Fruit fly (Drosophila melanogaster) whole organism, embryonic: ENCODE data around the gene CG3337.

Experiments used
- Adf1 ChIP-seq: fragments of 200-800 bp; sonication (Bioruptor generic); IDR thresholded peaks from 2 replicates; pipeline ENCODE4 v1.3.6; 2022; ENCODE audit warnings: missing biosample characterization, missing genetic modification characterization
- Atf3 ChIP-seq: fragments of 200-800 bp; sonication (Bioruptor generic); optimal IDR thresholded peaks from 3 replicates; lab custom pipeline; 2016; ENCODE audit warnings: missing biosample characterization, missing genetic modification characterization
- BtbVII ChIP-seq: fragments of 200-800 bp; sonication (Bioruptor generic); optimal IDR thresholded peaks from 3 replicates; lab custom pipeline; 2017; ENCODE audit warnings: missing biosample characterization, mild to moderate bottlenecking, missing genetic modification characterization
- CG10654 ChIP-seq: fragments of 200-800 bp; sonication (Bioruptor generic); optimal IDR thresholded peaks from 2 replicates; lab custom pipeline; 2016; ENCODE audit warnings: missing biosample characterization, missing genetic modification characterization
- CG10959 ChIP-seq: fragments of 200-800 bp; sonication (Bioruptor generic); IDR thresholded peaks from 2 replicates; pipeline ENCODE4 v1.3.6; 2022; ENCODE audit warnings: missing biosample characterization, missing genetic modification characterization
- CG13894 ChIP-seq: fragments of 200-800 bp; sonication (Bioruptor generic); optimal IDR thresholded peaks from 3 replicates; lab custom pipeline; 2018; ENCODE audit warnings: missing biosample characterization, mild to moderate bottlenecking, missing genetic modification characterization, moderate library complexity
- CG14441 ChIP-seq: fragments of 200-800 bp; sonication (Bioruptor generic); IDR thresholded peaks from 2 replicates; pipeline ENCODE4 v1.3.6; 2022; ENCODE audit warnings: missing biosample characterization, missing genetic modification characterization
- CG14965 ChIP-seq: fragments of 200-800 bp; sonication (Bioruptor generic); optimal IDR thresholded peaks from 2 replicates; lab custom pipeline; 2016; ENCODE audit warnings: missing biosample characterization, missing genetic modification characterization, borderline replicate concordance
- CG16779 ChIP-seq: fragments of 200-800 bp; sonication (Bioruptor generic); IDR thresholded peaks from 2 replicates; pipeline ENCODE4 v1.3.6; 2022; ENCODE audit warnings: missing biosample characterization, missing genetic modification characterization
- CG18011 ChIP-seq: fragments of 200-800 bp; sonication (Bioruptor generic); optimal IDR thresholded peaks from 2 replicates; lab custom pipeline; 2017; ENCODE audit warnings: missing biosample characterization, missing genetic modification characterization, mild to moderate bottlenecking, moderate library complexity, missing genotype
- CG2712 ChIP-seq: fragments of 200-800 bp; optimal IDR thresholded peaks from 3 replicates; lab custom pipeline; 2019; ENCODE audit warnings: missing biosample characterization, mild to moderate bottlenecking, missing genetic modification characterization, moderate library complexity
- CG31441 ChIP-seq: fragments of 200-800 bp; sonication (Bioruptor generic); IDR thresholded peaks from 2 replicates; pipeline ENCODE4 v1.3.6; 2022; ENCODE audit warnings: missing biosample characterization, missing genetic modification characterization
- CG34224 ChIP-seq: fragments of 200-800 bp; sonication (Bioruptor generic); IDR thresholded peaks from 3 replicates; pipeline ENCODE4 v1.3.6; 2022; ENCODE audit warnings: missing biosample characterization, missing genetic modification characterization; ENCODE audit not compliant: partially characterized antibody
- CG4820 ChIP-seq: fragments of 200-800 bp; sonication (Bioruptor generic); optimal IDR thresholded peaks from 3 replicates; lab custom pipeline; 2016; ENCODE audit warnings: missing biosample characterization, missing genetic modification characterization
- CG5953 ChIP-seq: fragments of 200-800 bp; sonication (Bioruptor generic); IDR thresholded peaks from 2 replicates; pipeline ENCODE4 v1.3.6; 2022; ENCODE audit warnings: missing biosample characterization, missing genetic modification characterization
- CG7928 ChIP-seq: fragments of 200-800 bp; sonication (Bioruptor generic); optimal IDR thresholded peaks from 2 replicates; lab custom pipeline; 2017; ENCODE audit warnings: missing biosample characterization, mild to moderate bottlenecking, missing genetic modification characterization
- CG8281 ChIP-seq: fragments of 200-800 bp; sonication (Bioruptor generic); optimal IDR thresholded peaks from 2 replicates; lab custom pipeline; 2018; ENCODE audit warnings: missing biosample characterization, mild to moderate bottlenecking, missing genetic modification characterization, moderate library complexity
- CG9817 ChIP-seq: fragments of 200-800 bp; sonication (Bioruptor generic); optimal IDR thresholded peaks from 2 replicates; lab custom pipeline; 2018; ENCODE audit warnings: missing biosample characterization, mild to moderate bottlenecking, missing genetic modification characterization, moderate library complexity
- CrebB ChIP-seq: fragments of 200-800 bp; sonication (Bioruptor generic); optimal IDR thresholded peaks from 3 replicates; lab custom pipeline; 2018; ENCODE audit warnings: missing biosample characterization, mild to moderate bottlenecking, missing genetic modification characterization
- Doc3 ChIP-seq: fragments of 200-800 bp; sonication (Bioruptor generic); IDR thresholded peaks from 3 replicates; pipeline ENCODE4 v1.3.6; 2022; ENCODE audit warnings: missing biosample characterization, missing genetic modification characterization; ENCODE audit not compliant: partially characterized antibody
- ERR ChIP-seq: fragments of 200-800 bp; sonication (Bioruptor generic); optimal IDR thresholded peaks from 2 replicates; lab custom pipeline; 2016; ENCODE audit warnings: missing biosample characterization, missing genetic modification characterization
- Fer3 ChIP-seq: fragments of 200-800 bp; sonication (Bioruptor generic); optimal IDR thresholded peaks from 2 replicates; lab custom pipeline; 2018; ENCODE audit warnings: missing biosample characterization, mild to moderate bottlenecking, missing genetic modification characterization, moderate library complexity
- GATAe ChIP-seq: fragments of 200-800 bp; sonication (Bioruptor generic); conservative IDR thresholded peaks from 2 replicates; pipeline ENCODE4 v1.3.6; 2022; ENCODE audit warnings: missing biosample characterization, missing genetic modification characterization
- H15 ChIP-seq: fragments of 200-800 bp; sonication (Bioruptor generic); IDR thresholded peaks from 3 replicates; pipeline ENCODE4 v1.3.6; 2022; ENCODE audit warnings: missing biosample characterization, missing genetic modification characterization
- Hey ChIP-seq: fragments of 200-800 bp; sonication (Bioruptor generic); optimal IDR thresholded peaks from 3 replicates; lab custom pipeline; 2018; ENCODE audit warnings: missing biosample characterization, mild to moderate bottlenecking, missing genetic modification characterization
- Meics ChIP-seq: fragments of 200-800 bp; sonication (Bioruptor generic); optimal IDR thresholded peaks from 2 replicates; lab custom pipeline; 2017; ENCODE audit warnings: missing biosample characterization, mild to moderate bottlenecking, missing genetic modification characterization
- Optix ChIP-seq: fragments of 200-800 bp; sonication (Bioruptor generic); IDR thresholded peaks from 3 replicates; pipeline ENCODE4 v1.3.6; 2022; ENCODE audit warnings: missing biosample characterization, missing genetic modification characterization
- Six4 ChIP-seq: fragments of 200-800 bp; sonication (Bioruptor generic); optimal IDR thresholded peaks from 2 replicates; lab custom pipeline; 2016; ENCODE audit warnings: missing biosample characterization, missing genetic modification characterization
- ara ChIP-seq: fragments of 200-800 bp; sonication (Bioruptor generic); IDR thresholded peaks from 2 replicates; pipeline ENCODE4 v1.3.6; 2022; ENCODE audit warnings: missing biosample characterization, missing genetic modification characterization
- ato ChIP-seq: fragments of 200-800 bp; sonication (Bioruptor generic); IDR thresholded peaks from 2 replicates; pipeline ENCODE4 v1.3.6; 2022; ENCODE audit warnings: missing biosample characterization, missing genetic modification characterization; ENCODE audit not compliant: partially characterized antibody
- bab2 ChIP-seq: fragments of 200-800 bp; sonication (Bioruptor generic); optimal IDR thresholded peaks from 2 replicates; lab custom pipeline; 2016; ENCODE audit warnings: missing biosample characterization, missing genetic modification characterization
- caup ChIP-seq: fragments of 200-800 bp; sonication (Bioruptor generic); optimal IDR thresholded peaks from 3 replicates; lab custom pipeline; 2017; ENCODE audit warnings: missing biosample characterization, mild to moderate bottlenecking, missing genetic modification characterization, moderate library complexity; ENCODE audit not compliant: severe bottlenecking
- chif ChIP-seq, 2 experiments: fragments of 200-800 bp; sonication (Bioruptor generic); optimal IDR thresholded peaks; 3 replicates each; lab custom pipeline; 2016; ENCODE audit warnings: missing biosample characterization in 2 of 2, missing genetic modification characterization in 2 of 2
- dimm ChIP-seq: fragments of 200-800 bp; sonication (Bioruptor generic); IDR thresholded peaks from 2 replicates; pipeline ENCODE4 v1.3.6; 2022; ENCODE audit warnings: missing biosample characterization, missing genetic modification characterization
- disco-r ChIP-seq: fragments of 200-800 bp; sonication (Bioruptor generic); optimal IDR thresholded peaks from 2 replicates; lab custom pipeline; 2016; ENCODE audit warnings: missing biosample characterization, missing genetic modification characterization
- ewg ChIP-seq: fragments of 200-800 bp; sonication (Bioruptor generic); optimal IDR thresholded peaks from 3 replicates; lab custom pipeline; 2017; ENCODE audit warnings: mild to moderate bottlenecking, missing biosample characterization, missing genetic modification reagents, missing genetic modification characterization
- eyg ChIP-seq: fragments of 200-800 bp; sonication (Bioruptor generic); optimal IDR thresholded peaks from 3 replicates; lab custom pipeline; 2016; ENCODE audit warnings: missing biosample characterization, missing genetic modification characterization
- fd3F ChIP-seq: fragments of 200-800 bp; sonication (Bioruptor generic); optimal IDR thresholded peaks from 2 replicates; lab custom pipeline; 2018; ENCODE audit warnings: missing biosample characterization, mild to moderate bottlenecking, missing genetic modification characterization, moderate library complexity
- fru ChIP-seq: fragments of >200 bp; optimal IDR thresholded peaks from 2 replicates; lab custom pipeline; 2017
- her ChIP-seq: fragments of 200-800 bp; sonication (Bioruptor generic); optimal IDR thresholded peaks from 2 replicates; lab custom pipeline; 2016; ENCODE audit warnings: missing biosample characterization, missing genetic modification characterization
- maf-S ChIP-seq: fragments of 200-800 bp; sonication (Bioruptor generic); optimal IDR thresholded peaks from 2 replicates; lab custom pipeline; 2016; ENCODE audit warnings: missing biosample characterization, missing genetic modification characterization
- mam ChIP-seq: fragments of 200-800 bp; sonication (Bioruptor generic); optimal IDR thresholded peaks from 3 replicates; lab custom pipeline; 2016; ENCODE audit warnings: missing biosample characterization, missing genetic modification characterization
- otp ChIP-seq: fragments of 200-800 bp; sonication (Bioruptor generic); IDR thresholded peaks from 3 replicates; pipeline ENCODE4, ENCODE4 v1.3.6; 2022; ENCODE audit warnings: missing biosample characterization, missing genetic modification characterization
- p53 ChIP-seq: fragments of 200-800 bp; sonication (Bioruptor generic); optimal IDR thresholded peaks from 2 replicates; lab custom pipeline; 2016; ENCODE audit warnings: missing biosample characterization, missing genetic modification characterization
- phol ChIP-seq: fragments of 200-800 bp; sonication (Bioruptor generic); optimal IDR thresholded peaks from 3 replicates; lab custom pipeline; 2018; ENCODE audit warnings: missing biosample characterization, mild to moderate bottlenecking, missing genetic modification characterization, moderate library complexity
- tap ChIP-seq: fragments of 200-800 bp; optimal IDR thresholded peaks from 3 replicates; lab custom pipeline; 2019; ENCODE audit warnings: missing biosample characterization, mild to moderate bottlenecking, missing genetic modification characterization, moderate library complexity
- toy ChIP-seq: fragments of 200-800 bp; sonication (Bioruptor generic); IDR thresholded peaks from 2 replicates; pipeline ENCODE4 v1.3.6; 2022; ENCODE audit warnings: missing biosample characterization, missing genetic modification characterization
- unpg ChIP-seq: fragments of 200-800 bp; sonication (Bioruptor generic); optimal IDR thresholded peaks from 3 replicates; lab custom pipeline; 2018; ENCODE audit warnings: missing biosample characterization, mild to moderate bottlenecking, missing genetic modification characterization, moderate library complexity
- wdn ChIP-seq: fragments of 200-800 bp; sonication (Bioruptor generic); IDR thresholded peaks from 2 replicates; pipeline ENCODE4 v1.3.6; 2022; ENCODE audit warnings: missing biosample characterization, missing genetic modification characterization

CG3337 gene

dm6 chr3R:21187394-21188392 is 35.7 kb downstream of the CG3337 start (continued):
- TF ChIP-seq CG34224 (GFP tag; lab: Robert Waterston, UW) (no peak), Fer3 (tag; lab: Kevin White, UChicago) (peak; percentile 6), CG8281 (tag; lab: Kevin White, UChicago) (no peak), CG7928 (GFP tag; lab: Kevin White, UChicago) (no peak), CG2712 (tag; lab: Kevin White, UChicago) (peak; percentile 62), mam (GFP tag; lab: Kevin White, UChicago) (peak; percentile 27), chif (GFP tag; optimal IDR thresholded peaks at IDR 0.05; lab: Kevin White, UChicago) (no peak), toy (GFP tag; lab: Robert Waterston, UW) (no peak), CG18011 (GFP tag; lab: Kevin White, UChicago) (no peak), Six4 (no peak), tap (tag; lab: Kevin White, UChicago) (no peak), CG5953 (GFP tag; lab: Robert Waterston, UW) (no peak), wdn (GFP tag; lab: Robert Waterston, UW) (0 out of 2 replicates have a peak, but pooled peaks have one; percentile 41), CG14441 (no peak), CG31441 (GFP tag; lab: Robert Waterston, UW) (peak; percentile 45; the same call in 1 of the 2 replicates), maf-S (GFP tag; lab: Kevin White, UChicago) (peak; percentile 47), Adf1 (GFP tag; lab: Robert Waterston, UW) (peak; percentile 52; the same call in 1 of the 2 replicates), CrebB (tag; lab: Kevin White, UChicago) (no peak), Atf3 (GFP tag; lab: Kevin White, UChicago) (peak; percentile 46), CG10654 (GFP tag; lab: Kevin White, UChicago) (no peak), Hey (no peak), CG13894 (tag; lab: Kevin White, UChicago) (peak; percentile 84), CG14965 (GFP tag; lab: Kevin White, UChicago) (no peak), CG10959 (GFP tag; lab: Robert Waterston, UW) (no peak), dimm (no peak), CG9817 (peak; percentile 40), ERR (GFP tag; lab: Kevin White, UChicago) (no peak), BtbVII (no peak), unpg (GFP tag; lab: Kevin White, UChicago) (peak; percentile 38), otp (GFP tag; lab: Robert Waterston, UW) (no peak), fru (lab: Kevin White, UChicago) (no peak), ewg (no peak), eyg (GFP tag; lab: Kevin White, UChicago) (no peak), H15 (no peak), disco-r (GFP tag; lab: Kevin White, UChicago) (no peak), CG4820 (peak; percentile 13), Doc3 (GFP tag; lab: Robert Waterston, UW) (no peak), caup (no peak), GATAe (GFP tag; lab: Robert Waterston, UW) (no peak), fd3F (GFP tag; lab: Kevin White, UChicago) (peak; percentile 21), Optix (GFP tag; lab: Robert Waterston, UW) (no peak), ara (no peak), ato (GFP tag; lab: Robert Waterston, UW) (no peak), bab2 (no peak), Meics (GFP tag; lab: Kevin White, UChicago) (peak; percentile 61), CG16779 (GFP tag; lab: Robert Waterston, UW) (no peak), p53 (GFP tag; lab: Kevin White, UChicago) (no peak), phol (tag; lab: Kevin White, UChicago) (peak; percentile 40), her (GFP tag; lab: Kevin White, UChicago) (no peak)
